Fruit fly (Drosophila melanogaster) whole organism, pupa: ENCODE data around the gene RpL37A.

Experiments used
- CG10348 ChIP-seq: fragments of 200-800 bp; sonication (Bioruptor generic); IDR thresholded peaks from 2 replicates; pipeline ENCODE4 v1.3.6; 2022; ENCODE audit warnings: missing biosample characterization, missing genetic modification characterization
- CG12605 ChIP-seq: fragments of 200-800 bp; sonication (Bioruptor generic); IDR thresholded peaks from 2 replicates; pipeline ENCODE4 v1.3.6; 2022; ENCODE audit warnings: missing biosample characterization, missing genetic modification characterization
- CG13204 ChIP-seq: fragments of 200-800 bp; sonication (Bioruptor generic); optimal IDR thresholded peaks from 2 replicates; lab custom pipeline; 2018; ENCODE audit warnings: missing biosample characterization, mild to moderate bottlenecking, missing genetic modification characterization, moderate library complexity
- CG14655 ChIP-seq: fragments of 200-800 bp; sonication (Bioruptor generic); optimal IDR thresholded peaks from 3 replicates; lab custom pipeline; 2017; ENCODE audit warnings: mild to moderate bottlenecking, missing biosample characterization, missing genetic modification reagents, missing genetic modification characterization
- CG15710 ChIP-seq: fragments of 200-800 bp; sonication (Bioruptor generic); optimal IDR thresholded peaks from 2 replicates; lab custom pipeline; 2018; ENCODE audit warnings: missing biosample characterization, mild to moderate bottlenecking, missing genetic modification characterization, moderate library complexity
- CG17806 ChIP-seq: fragments of 200-800 bp; sonication (Bioruptor generic); optimal IDR thresholded peaks from 2 replicates; lab custom pipeline; 2018; ENCODE audit warnings: missing biosample characterization, mild to moderate bottlenecking, missing genetic modification characterization, moderate library complexity
- CG32121 ChIP-seq: fragments of 200-800 bp; sonication (Bioruptor generic); IDR thresholded peaks from 2 replicates; pipeline ENCODE4 v1.3.6; 2022; ENCODE audit warnings: missing biosample characterization, missing genetic modification characterization
- CG34367 ChIP-seq: fragments of 200-800 bp; sonication (Bioruptor generic); optimal IDR thresholded peaks from 2 replicates; lab custom pipeline; 2018; ENCODE audit warnings: missing biosample characterization, mild to moderate bottlenecking, missing genetic modification characterization
- CG4496 ChIP-seq: fragments of 200-800 bp; sonication (Bioruptor generic); IDR thresholded peaks from 3 replicates; pipeline ENCODE4 v1.3.6; 2022; ENCODE audit warnings: missing biosample characterization, missing genetic modification characterization
- CG8159 ChIP-seq: fragments of 200-800 bp; sonication (Bioruptor generic); optimal IDR thresholded peaks from 3 replicates; lab custom pipeline; 2018; ENCODE audit warnings: missing biosample characterization, mild to moderate bottlenecking, missing genetic modification characterization, moderate library complexity
- CG8301 ChIP-seq: fragments of 200-800 bp; sonication (Bioruptor generic); optimal IDR thresholded peaks from 2 replicates; lab custom pipeline; 2018; ENCODE audit warnings: missing biosample characterization, mild to moderate bottlenecking, missing genetic modification characterization
- CG9948 ChIP-seq: fragments of 200-800 bp; sonication (Bioruptor generic); optimal IDR thresholded peaks from 2 replicates; lab custom pipeline; 2018; ENCODE audit warnings: missing biosample characterization, mild to moderate bottlenecking, missing genetic modification characterization, moderate library complexity
- D1 ChIP-seq: fragments of 200-800 bp; sonication (Bioruptor generic); optimal IDR thresholded peaks from 2 replicates; lab custom pipeline; 2018; ENCODE audit warnings: missing biosample characterization, mild to moderate bottlenecking, missing genetic modification characterization, moderate library complexity
- EcR ChIP-seq: fragments of 200-800 bp; sonication (Bioruptor generic); optimal IDR thresholded peaks from 3 replicates; lab custom pipeline; 2019; ENCODE audit warnings: missing biosample characterization, missing genetic modification characterization, mild to moderate bottlenecking, moderate library complexity, missing genetic modification reagents
- Ets98B ChIP-seq: fragments of 200-800 bp; sonication (Bioruptor generic); IDR thresholded peaks from 2 replicates; pipeline ENCODE4 v1.3.6; 2022; ENCODE audit warnings: missing biosample characterization, missing genetic modification characterization
- Pif1A ChIP-seq: fragments of 200-800 bp; sonication (Bioruptor generic); optimal IDR thresholded peaks from 3 replicates; lab custom pipeline; 2016; ENCODE audit warnings: missing biosample characterization, missing genetic modification characterization
- Pif1B ChIP-seq: fragments of 200-800 bp; sonication (Bioruptor generic); optimal IDR thresholded peaks from 3 replicates; lab custom pipeline; 2016; ENCODE audit warnings: missing biosample characterization, missing genetic modification characterization
- Snoo ChIP-seq: fragments of 200-800 bp; sonication (Bioruptor generic); optimal IDR thresholded peaks from 3 replicates; lab custom pipeline; 2017; ENCODE audit warnings: missing biosample characterization, mild to moderate bottlenecking, missing genetic modification characterization, inconsistent platforms
- fd96Ca ChIP-seq: fragments of 200-800 bp; sonication (Bioruptor generic); IDR thresholded peaks from 3 replicates; pipeline ENCODE4 v1.3.6; 2022; ENCODE audit warnings: missing biosample characterization, missing genetic modification characterization
- gl ChIP-seq: fragments of 200-800 bp; sonication (Bioruptor generic); optimal IDR thresholded peaks from 2 replicates; lab custom pipeline; 2018; ENCODE audit warnings: missing biosample characterization, mild to moderate bottlenecking, missing genetic modification characterization
- rn ChIP-seq: fragments of 200-800 bp; sonication (Bioruptor generic); IDR thresholded peaks from 2 replicates; pipeline ENCODE4 v1.3.6; 2022; ENCODE audit warnings: missing biosample characterization, missing genetic modification characterization

RpL37A gene

dm6 chr2L:5029809-5030108 lies 41.0 kb upstream of the RpL37A start:
- TF ChIP-seq CG10348 (GFP tag; lab: Robert Waterston, UW) (no peak), Snoo (tag; lab: Kevin White, UChicago) (no peak), CG17806 (tag; lab: Kevin White, UChicago) (no peak), Pif1A (GFP tag; lab: Kevin White, UChicago) (no peak), CG8301 (tag; lab: Kevin White, UChicago) (no peak), CG8159 (no peak), Ets98B (GFP tag; lab: Robert Waterston, UW) (no peak)

DNA sequence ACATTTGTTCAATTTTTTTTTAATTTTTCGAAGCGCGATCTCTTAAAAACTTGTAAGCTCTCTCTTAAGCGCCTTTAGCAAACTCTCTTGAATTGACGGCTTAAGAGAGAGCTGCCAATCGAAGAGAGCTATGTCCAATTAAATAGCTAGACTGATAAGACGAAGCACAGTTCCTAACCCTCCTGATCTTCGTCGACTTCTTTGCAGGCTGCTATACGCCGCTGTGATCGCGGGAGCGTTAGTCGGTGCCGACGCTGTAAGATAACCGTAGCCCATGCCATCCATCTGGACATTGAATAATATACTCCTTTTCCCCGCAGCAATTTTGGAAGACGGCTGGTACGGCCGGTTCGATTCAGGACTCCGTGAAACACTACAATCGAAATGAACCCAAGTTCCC lies 40.2 kb upstream of the RpL37A start:
- no peak for TF ChIP-seq gl (tag; lab: Kevin White, UChicago)
- no peak for TF ChIP-seq Ets98B (GFP tag; lab: Robert Waterston, UW)
- TF ChIP-seq Snoo (tag; lab: Kevin White, UChicago) = no peak
- TF ChIP-seq Pif1A (GFP tag; lab: Kevin White, UChicago) = no peak
- TF ChIP-seq, all 21 proteins: peak for 0

DNA sequence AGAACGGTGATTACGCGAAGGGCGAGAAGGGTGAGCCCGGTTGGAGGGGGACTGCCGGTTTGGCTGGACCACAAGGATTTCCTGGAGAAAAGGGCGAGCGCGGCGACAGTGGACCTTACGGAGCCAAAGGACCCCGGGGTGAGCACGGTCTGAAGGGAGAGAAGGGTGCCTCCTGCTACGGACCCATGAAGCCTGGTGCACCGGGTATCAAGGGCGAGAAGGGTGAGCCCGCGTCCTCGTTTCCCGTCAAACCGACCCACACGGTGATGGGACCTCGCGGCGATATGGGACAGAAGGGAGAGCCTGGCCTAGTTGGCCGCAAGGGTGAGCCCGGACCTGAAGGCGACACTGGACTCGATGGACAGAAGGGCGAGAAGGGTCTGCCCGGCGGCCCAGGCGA lies 39.4 kb upstream of the RpL37A start:
- TF ChIP-seq CG4496 (GFP tag; lab: Robert Waterston, UW) (no peak), EcR (GFP tag; lab: Kevin White, UChicago) (no peak), CG9948 (tag; lab: Kevin White, UChicago) (no peak), CG17806 (tag; lab: Kevin White, UChicago) (no peak), CG13204 (no peak), Pif1B (GFP tag; lab: Kevin White, UChicago) (no peak), CG15710 (tag; lab: Kevin White, UChicago) (no peak), D1 (tag; lab: Kevin White, UChicago) (no peak), CG14655 (no peak)

dm6 chr2L:5031886-5032285 lies 38.9 kb upstream of the RpL37A start:
- TF ChIP-seq EcR (GFP tag; lab: Kevin White, UChicago) (no peak), CG14655 (no peak), Pif1B (GFP tag; lab: Kevin White, UChicago) (no peak), CG32121 (GFP tag; lab: Robert Waterston, UW) (no peak), Pif1A (GFP tag; lab: Kevin White, UChicago) (no peak), Snoo (tag; lab: Kevin White, UChicago) (no peak), CG17806 (tag; lab: Kevin White, UChicago) (no peak), CG8159 (no peak), CG34367 (no peak), CG15710 (tag; lab: Kevin White, UChicago) (no peak), fd96Ca (no peak), CG10348 (GFP tag; lab: Robert Waterston, UW) (no peak)

dm6 chr2L:5036120-5036519 lies 34.6 kb upstream of the RpL37A start:
- TF ChIP-seq CG10348 (GFP tag; lab: Robert Waterston, UW) = no peak
- TF ChIP-seq, all 21 proteins: peak for 0

dm6 chr2L:5037402-5037860 lies 33.3 kb upstream of the RpL37A start, which contains the start of the genes CG14042 and SP555:
CG14042 (plus strand) TSS chr2L:5037709.
SP555 (plus strand) TSS chr2L:5037709.
- TF ChIP-seq Pif1B (GFP tag; lab: Kevin White, UChicago) (no peak), gl (tag; lab: Kevin White, UChicago) (no peak), CG14655 (no peak), D1 (tag; lab: Kevin White, UChicago) (no peak), EcR (GFP tag; lab: Kevin White, UChicago) (no peak), fd96Ca (0 out of 3 replicates have a peak, but pooled peaks have one; percentile 18), CG15710 (tag; lab: Kevin White, UChicago) (no peak), CG34367 (no peak)

dm6 chr2L:5042076-5042475 lies 28.7 kb upstream of the RpL37A start:
- TF ChIP-seq CG8159 (peak; percentile 14), CG17806 (tag; lab: Kevin White, UChicago) (no peak), CG32121 (GFP tag; lab: Robert Waterston, UW) (no peak), Pif1B (GFP tag; lab: Kevin White, UChicago) (no peak)

dm6 chr2L:5043043-5043442 lies 27.7 kb upstream of the RpL37A start, which contains the start of the genes CG33995, CG44000 and CG44001:
CG33995 (plus strand) TSS chr2L:5043270.
CG44000 (plus strand) TSS chr2L:5043270.
CG44001 (plus strand) TSS chr2L:5043270.
- TF ChIP-seq CG9948 (tag; lab: Kevin White, UChicago) (no peak), CG13204 (no peak), rn (GFP tag; lab: Robert Waterston, UW) (no peak), Snoo (tag; lab: Kevin White, UChicago) (peak; percentile 6), fd96Ca (0 out of 3 replicates have a peak, but pooled peaks have one; percentile 43), CG15710 (tag; lab: Kevin White, UChicago) (peak; percentile 18), CG4496 (GFP tag; lab: Robert Waterston, UW) (peak; percentile 41; the same call in 2 of the 3 replicates), gl (tag; lab: Kevin White, UChicago) (no peak), D1 (tag; lab: Kevin White, UChicago) (peak; percentile 3), CG8159 (peak; percentile 32), CG8301 (tag; lab: Kevin White, UChicago) (no peak), CG12605 (GFP tag; lab: Robert Waterston, UW) (no peak), CG14655 (peak; percentile 1), CG34367 (no peak), Pif1A (GFP tag; lab: Kevin White, UChicago) (peak; percentile 7), CG32121 (GFP tag; lab: Robert Waterston, UW) (no peak), Pif1B (GFP tag; lab: Kevin White, UChicago) (peak; percentile 0), CG10348 (GFP tag; lab: Robert Waterston, UW) (no peak), Ets98B (GFP tag; lab: Robert Waterston, UW) (peak; percentile 5)
